Fruit fly (Drosophila melanogaster) whole organism, larva: ENCODE measurements around the gene CG43922.

Experiments
- noc ChIP-seq: fragments of 200-800 bp; sonication (Bioruptor generic); optimal IDR thresholded peaks from 3 replicates; lab custom pipeline; 2019; ENCODE audit warnings: missing biosample characterization, mild to moderate bottlenecking, missing genetic modification characterization, moderate library complexity

Gene CG43922

DNA sequence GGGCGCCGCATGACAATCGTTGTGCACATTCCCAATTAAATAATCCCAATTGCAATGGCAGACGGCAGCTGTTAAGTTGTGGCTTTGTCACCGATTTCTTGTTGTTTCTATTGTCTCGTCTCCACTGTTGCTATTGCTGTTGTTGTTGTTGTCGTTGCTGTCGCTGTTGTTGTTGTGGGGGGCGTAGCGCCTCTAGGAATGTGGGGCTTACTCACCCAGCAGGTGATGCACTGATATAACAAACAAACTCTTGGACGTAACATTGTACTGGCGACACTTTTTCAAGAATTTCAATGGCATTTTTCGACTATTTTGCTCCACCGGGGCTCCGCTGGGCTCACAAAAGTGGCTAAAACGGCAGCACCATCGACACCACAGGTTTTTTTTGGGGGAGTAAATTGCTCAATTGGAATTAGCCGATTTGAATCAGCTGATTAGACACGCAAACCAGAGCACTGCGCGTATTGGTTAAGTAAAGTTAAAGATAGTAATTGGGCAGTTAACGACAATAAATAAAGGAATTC lies 29.4 kb upstream of the CG43922 start:
- TF ChIP-seq noc (tag; lab: Kevin White, UChicago): no peak

DNA sequence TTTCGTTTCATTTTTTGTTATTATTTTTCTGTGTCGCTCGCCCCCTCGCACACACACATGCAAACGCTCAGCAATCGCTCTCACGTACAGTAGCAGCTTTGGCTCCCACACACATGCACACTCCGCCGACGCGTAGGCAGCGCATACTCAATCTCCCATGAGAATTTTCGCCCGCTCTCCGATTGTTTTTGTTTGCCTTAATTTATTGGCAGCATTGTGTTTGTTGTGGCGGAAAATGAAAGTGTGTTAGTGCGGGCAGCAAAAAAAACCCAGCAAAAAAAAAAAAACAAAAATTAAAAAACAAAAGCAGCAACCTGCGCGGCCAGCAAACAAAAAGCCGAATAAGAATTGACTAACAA lies 15.8 kb upstream of the CG43922 start:
- no peak for TF ChIP-seq noc (tag; lab: Kevin White, UChicago)

DNA sequence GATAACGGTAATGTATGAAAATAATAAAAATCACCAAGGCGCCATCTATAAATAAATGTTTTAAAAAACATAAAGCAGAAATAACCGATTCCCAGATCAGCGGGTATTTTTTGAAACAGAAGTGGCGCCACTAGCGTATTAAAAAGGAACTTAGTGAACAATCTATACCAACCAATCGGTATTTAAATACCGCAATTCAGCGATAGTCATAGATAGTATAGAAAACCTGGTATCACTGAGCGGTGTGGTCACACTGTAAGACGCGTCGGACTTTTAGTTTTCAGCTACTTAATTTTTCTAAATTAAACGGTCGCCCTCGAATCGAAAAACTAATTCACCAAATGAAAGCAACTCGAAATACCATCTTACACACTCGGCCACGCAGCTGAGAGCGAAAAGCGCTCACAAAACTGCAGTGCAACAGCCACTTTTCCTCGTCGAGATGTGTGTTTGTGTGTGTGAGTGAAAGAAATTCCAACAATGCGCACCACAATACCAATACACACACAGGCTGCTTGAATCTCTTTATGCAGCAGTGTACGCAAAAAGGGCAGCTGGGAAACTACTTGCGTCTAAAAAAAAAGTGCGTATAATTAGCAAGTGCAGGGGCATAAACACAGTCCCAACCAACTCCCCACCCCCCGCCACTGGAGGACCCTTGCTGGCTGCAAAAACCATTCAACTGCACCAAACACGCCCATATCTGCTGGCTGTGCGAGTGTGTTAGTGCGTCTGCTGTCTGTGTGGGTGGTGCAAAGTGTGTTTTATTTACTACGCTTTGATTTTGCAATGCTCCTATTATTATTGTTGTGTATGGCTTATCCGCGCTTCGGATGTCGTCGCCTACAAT lies 15.2 kb upstream of the CG43922 start, which contains the start of gene PDZ-GEF:
Gene PDZ-GEF (plus strand): TSS at position 232 of the 850 bp plus-strand sequence.
- no peak for TF ChIP-seq noc (tag; lab: Kevin White, UChicago)

DNA sequence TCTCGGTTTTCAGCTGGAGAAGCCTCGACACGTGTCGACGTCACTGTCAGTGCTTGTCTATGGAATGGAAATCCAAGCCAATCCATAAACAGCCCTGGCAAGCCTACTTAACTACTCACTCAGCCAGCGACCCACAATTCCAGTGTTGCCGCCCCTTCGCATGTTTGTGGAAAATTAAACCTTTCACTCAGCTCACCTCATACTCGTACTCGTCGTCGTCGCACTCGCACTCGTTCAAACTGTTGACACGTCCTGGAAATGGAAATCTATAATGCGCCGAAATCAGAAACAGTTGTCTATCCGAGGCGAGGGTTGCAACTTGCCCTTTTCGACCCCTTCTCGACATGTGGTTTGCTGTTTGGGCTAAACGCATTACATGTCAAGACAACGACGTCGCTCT lies 10.5 kb upstream of the CG43922 start:
- TF ChIP-seq noc (tag; lab: Kevin White, UChicago): no peak

DNA sequence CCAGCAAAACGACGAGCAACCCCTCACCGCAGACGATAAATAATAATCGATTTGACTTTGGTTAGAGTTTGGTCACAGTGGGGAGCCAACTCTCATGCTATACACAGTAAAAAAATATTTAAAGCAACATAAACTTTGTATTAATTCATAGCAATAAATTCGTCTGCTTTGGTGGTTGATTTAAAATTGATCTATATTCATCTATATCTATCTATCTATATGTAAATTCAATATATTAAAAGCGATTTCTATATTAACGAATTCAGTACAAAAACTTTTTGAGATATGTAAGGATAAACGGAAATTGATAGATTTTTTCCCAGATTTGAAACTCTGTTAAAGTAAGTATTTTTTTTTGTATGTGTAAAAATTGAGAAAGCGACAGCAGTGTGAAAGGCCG lies 1.3 kb upstream of the CG43922 start:
- no peak for TF ChIP-seq noc (tag; lab: Kevin White, UChicago)

DNA sequence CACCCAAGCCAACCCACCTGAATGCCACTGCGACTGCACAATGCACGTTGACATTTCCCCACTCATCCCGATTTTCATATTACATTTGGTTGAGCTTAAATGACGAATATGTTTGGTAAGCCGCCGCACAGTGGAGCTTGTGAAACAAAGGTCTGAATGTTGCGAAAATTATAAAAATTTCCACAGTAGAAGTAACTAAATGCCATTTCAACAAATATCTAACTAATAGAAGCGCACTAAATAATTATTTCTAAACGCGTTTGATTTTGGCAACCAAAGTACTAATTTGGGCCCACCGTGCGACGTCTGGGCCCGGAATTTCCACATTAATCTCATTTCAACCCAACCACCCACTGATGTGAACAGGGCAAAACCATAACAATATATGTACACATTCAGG lies 1.7 kb downstream of the CG43922 start:
- no peak for TF ChIP-seq noc (tag; lab: Kevin White, UChicago)

DNA sequence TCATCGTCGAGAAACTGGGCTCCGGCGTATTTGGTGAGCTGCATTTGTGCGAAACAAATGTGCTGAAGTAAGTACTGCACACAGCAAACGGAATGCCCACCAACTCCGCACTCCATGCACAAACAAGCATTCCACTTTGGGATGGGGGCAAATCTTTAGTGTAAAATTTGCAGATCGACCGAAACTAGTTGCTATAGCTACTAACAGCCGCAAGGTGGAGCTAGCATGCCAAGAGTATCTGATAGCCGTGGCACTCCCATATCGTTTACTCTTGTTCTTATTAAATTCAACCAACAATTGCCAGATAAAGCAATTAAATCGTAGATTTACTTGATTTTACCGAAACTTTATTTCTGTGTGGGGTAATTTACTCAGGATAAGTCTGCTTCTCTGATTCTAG lies 6.9 kb downstream of the CG43922 start:
- TF ChIP-seq noc (tag; lab: Kevin White, UChicago): no peak

DNA sequence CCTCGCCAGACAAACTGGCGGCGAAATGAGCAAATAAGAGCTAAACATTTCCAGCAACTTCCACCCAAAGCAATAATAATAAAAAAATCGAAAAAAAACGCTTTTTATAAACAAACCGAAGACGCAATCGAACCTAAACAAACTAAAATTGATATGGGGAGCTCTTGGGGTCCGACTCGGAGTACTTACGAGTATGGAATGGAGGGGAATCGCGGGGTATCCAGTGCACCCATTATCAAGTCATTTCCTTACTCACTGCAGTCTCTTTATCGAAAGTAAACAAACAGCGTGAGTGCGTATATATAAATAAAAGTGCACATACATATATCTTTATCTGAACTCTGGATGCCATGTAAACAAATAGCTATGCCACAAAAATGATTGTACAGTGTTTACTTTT lies 16.9 kb downstream of the CG43922 start:
- TF ChIP-seq noc (tag; lab: Kevin White, UChicago): no peak

DNA sequence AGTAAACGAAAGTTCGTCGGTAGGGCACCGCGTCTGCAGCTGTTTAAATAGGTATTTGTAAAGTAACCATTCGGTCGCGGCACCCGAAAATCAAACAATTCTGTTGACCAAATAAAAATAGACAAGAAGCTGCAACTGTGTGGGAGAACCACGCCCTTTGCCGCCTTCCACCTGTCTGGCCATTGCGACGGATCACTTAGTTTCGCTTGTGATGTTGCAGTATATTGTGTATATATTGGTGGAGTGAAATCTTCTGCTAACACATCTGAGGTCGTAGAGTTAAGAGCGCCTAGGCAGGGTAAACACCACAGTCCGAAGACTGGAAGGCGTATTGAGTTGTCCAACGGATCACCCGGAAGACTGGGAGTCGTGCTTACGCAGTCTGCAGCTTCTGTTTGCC lies 25.2 kb downstream of the CG43922 start:
- no peak for TF ChIP-seq noc (tag; lab: Kevin White, UChicago)

DNA sequence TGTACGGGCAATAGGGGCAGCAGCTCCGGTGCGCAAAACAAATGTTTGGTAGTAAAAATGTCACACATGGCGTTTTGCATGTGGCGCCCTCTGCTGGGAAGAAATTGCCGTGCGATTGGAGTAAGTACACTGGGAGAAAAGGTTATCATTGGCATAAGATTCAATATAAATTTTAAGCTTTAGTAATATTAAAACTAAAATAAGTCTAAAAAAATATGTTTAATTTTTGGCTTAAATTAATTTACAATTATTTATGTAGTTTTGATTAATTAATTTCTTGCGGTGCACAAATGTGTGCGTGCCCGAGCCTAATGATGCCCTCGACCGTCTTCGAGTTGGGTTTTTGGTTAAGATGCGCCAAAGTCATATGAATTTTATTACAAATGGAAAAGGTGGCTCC lies 28.2 kb downstream of the CG43922 start:
- no peak for TF ChIP-seq noc (tag; lab: Kevin White, UChicago)

DNA sequence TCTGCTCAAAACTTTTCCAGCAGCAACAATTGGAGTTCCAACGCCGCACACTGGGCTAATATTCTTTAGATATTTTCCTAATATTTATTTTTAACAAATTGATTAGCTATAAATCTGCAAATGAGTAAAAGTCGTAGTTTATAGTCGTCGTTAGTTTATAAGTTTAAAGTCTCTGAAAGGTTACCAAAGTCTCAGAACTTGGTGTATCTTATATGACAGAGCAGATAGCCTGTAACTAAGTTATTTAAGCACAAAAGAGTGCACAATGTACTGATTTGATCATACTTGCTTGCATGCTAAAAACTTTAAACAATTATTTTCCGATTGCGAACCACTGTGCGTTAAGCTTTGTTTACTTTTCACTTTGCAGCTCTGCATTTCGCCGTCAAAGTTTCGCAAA lies 31.7 kb downstream of the CG43922 start:
- TF ChIP-seq noc (tag; lab: Kevin White, UChicago): no peak

DNA sequence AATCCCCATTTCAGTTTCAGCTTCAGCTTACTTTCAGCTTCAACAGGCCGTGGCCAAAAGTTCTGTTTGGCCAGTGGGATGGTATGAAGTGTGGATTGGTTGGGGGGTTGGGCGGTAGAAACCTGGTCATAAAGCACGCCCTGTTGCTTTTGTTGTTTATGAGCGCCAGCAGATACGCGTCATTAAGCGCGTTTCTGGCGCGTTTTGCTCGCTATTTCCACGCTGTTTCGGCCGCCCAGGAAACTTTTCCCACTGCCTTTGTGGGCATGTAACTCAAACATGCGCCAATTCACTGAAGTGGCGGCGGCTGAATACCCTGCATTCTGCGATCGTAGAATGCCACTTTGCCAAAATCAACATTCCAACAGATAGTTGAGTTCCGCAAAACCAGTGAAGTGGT lies 32.6 kb downstream of the CG43922 start:
- no peak for TF ChIP-seq noc (tag; lab: Kevin White, UChicago)

DNA sequence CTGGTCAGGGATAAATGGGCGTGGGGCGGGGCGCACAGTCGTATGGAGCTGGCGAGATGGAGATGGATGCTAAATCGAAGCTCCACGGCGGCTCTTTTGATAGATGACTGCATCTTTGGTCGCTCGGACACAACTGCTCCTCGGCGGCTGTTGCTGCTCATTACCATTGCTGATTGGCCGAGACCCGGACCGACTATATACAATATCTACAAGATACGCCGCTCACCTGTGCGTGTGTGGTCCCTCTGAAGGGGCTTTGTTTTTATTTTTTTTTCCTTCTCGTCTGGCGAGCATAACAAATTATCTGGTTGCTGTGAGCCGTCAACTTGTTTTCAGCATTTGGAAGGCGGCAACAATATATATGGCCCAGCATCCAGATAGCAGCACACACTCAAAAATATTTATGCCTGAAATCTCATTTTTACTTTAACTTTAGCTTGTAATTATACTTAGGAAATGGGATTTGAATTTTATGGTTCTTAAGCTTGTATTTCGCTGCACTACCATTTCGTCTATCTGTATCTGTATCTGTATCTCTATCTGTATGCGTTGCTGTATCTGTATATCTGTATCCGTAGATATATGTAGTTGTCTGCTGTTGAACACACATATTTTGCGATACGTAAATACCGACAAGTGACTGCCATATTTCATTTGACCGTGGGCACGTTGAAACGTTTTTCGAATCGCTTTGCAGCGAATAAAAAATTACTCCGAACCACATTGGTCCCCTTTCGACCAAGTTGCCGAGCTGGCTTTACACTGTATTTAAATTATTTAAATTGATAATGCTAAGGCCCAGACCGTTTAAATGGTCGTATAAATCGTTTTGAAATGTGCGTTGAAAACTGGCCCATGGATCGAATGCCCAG lies 34.4 kb downstream of the CG43922 start:
- no peak for TF ChIP-seq noc (tag; lab: Kevin White, UChicago)

DNA sequence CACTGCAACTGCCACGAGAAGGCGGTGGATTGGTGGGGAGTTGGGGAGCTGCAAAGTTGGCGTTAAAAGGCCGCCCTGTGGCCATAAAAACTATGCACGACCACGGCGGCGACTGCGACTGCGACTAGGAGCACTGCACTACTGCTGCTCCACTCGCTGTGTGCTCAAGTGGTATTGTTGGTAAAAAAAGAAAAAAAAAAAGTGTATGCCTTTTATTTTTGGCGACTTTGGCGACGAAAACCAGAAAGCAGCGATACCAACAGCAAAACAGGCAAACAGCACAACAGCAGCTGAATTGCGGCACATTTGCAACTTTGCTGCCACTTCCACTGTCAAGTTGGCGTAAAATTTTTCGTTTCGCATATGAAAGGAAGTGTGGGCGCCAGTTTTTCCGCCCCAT lies 37.2 kb downstream of the CG43922 start:
- TF ChIP-seq noc (tag; lab: Kevin White, UChicago): no peak

DNA sequence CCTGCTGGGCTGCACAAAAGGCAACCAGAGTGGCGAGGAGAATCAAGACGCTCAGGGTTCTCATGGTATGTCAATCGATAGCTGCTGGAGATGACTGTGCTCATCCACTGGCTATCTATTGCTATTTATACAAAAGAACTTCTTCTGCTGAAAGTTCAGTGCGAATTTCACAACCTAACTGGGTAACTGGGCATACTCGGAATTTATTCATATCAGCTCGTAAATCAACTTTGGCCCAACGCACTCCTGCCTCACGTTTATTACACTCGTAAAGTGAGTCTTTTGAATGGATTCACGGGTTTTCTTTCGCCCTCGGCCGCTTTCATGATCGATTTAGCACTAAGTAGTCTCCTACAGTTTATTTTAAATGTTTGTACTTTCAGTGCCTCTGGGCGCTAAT lies 44.2 kb downstream of the CG43922 start, which contains the start of gene CG13983:
Gene CG13983 (minus strand): TSS at position 101 of the 400 bp plus-strand sequence.
- TF ChIP-seq noc (tag; lab: Kevin White, UChicago): no peak

DNA sequence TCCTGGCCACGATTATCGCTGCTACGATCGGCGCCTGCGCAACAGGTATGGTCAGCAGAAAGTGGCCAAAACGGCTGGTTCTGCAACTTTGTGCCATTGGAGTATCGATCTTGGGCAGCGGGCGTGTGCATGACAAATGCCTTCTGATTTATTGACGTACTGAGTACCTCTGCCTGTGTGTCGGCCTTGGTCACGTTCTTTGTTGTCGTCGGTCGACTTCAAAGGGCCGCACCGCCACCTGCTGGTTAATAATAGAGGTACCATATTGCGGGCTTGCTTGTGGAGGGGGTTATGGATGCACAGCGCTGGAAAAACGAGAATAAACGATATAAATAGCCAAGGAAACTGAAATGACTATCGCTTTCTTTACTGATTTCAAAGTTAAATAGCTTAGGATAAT lies 48.9 kb downstream of the CG43922 start:
- TF ChIP-seq noc (tag; lab: Kevin White, UChicago): no peak
